Worm (Caenorhabditis elegans) whole organism, dauer: ENCODE measurements around the gene F28H6.8.

ENCODE experiments used
- unc-62 ChIP-seq: sonication (generic microtip); optimal IDR thresholded peaks from 2 replicates; lab custom pipeline; 2017; ENCODE audit warnings: missing biosample characterization, missing genetic modification reagents, missing genetic modification characterization

F28H6.8 gene

ce11 chrX:14140040-14140439, 5.9 kb upstream of the F28H6.8 start, which contains the start of gene nkat-1:
Gene nkat-1 (minus strand): TSS chrX:14140140.
- TF ChIP-seq unc-62 (GFP tag; lab: Kevin White, UChicago) = no peak

- no peak for TF ChIP-seq unc-62 (GFP tag; lab: Kevin White, UChicago)
Measured at ce11 chrX:14134883-14135282, 739 bp upstream of the F28H6.8 start.

- no peak for TF ChIP-seq unc-62 (GFP tag; lab: Kevin White, UChicago)
Measured at ce11 chrX:14132677-14133076, 1.5 kb downstream of the F28H6.8 start.

- TF ChIP-seq unc-62 (GFP tag; lab: Kevin White, UChicago) = no peak
Measured at ce11 chrX:14131476-14131875, 2.7 kb downstream of the F28H6.8 start.

- no peak for TF ChIP-seq unc-62 (GFP tag; lab: Kevin White, UChicago)
Measured at ce11 chrX:14127291-14127922, 6.7 kb downstream of the F28H6.8 start, which contains the start of gene F28H6.4. Gene F28H6.4 (plus strand): TSS chrX:14127872.

- TF ChIP-seq unc-62 (GFP tag; lab: Kevin White, UChicago) = no peak
Measured at ce11 chrX:14125870-14126269, 8.3 kb downstream of the F28H6.8 start, which contains the start of gene F28H6.6. Gene F28H6.6 (minus strand): TSS chrX:14125879.

- TF ChIP-seq unc-62 (GFP tag; lab: Kevin White, UChicago) = no peak
Measured at ce11 chrX:14118762-14119161, 15.4 kb downstream of the F28H6.8 start.

ce11 chrX:14115480-14116161, 18.5 kb downstream of the F28H6.8 start, which contains the start of gene F28H6.7:
Gene F28H6.7 (plus strand): TSS chrX:14116111.
- TF ChIP-seq unc-62 (GFP tag; lab: Kevin White, UChicago) = no peak

- TF ChIP-seq unc-62 (GFP tag; lab: Kevin White, UChicago) = no peak
Measured at ce11 chrX:14113347-14113746, 20.8 kb downstream of the F28H6.8 start, which contains the start of gene nhr-281. Gene nhr-281 (minus strand): TSS chrX:14113447.

- no peak for TF ChIP-seq unc-62 (GFP tag; lab: Kevin White, UChicago)
Measured at ce11 chrX:14108245-14108644, 25.9 kb downstream of the F28H6.8 start, which contains the start of gene F16B12.7. Gene F16B12.7 (plus strand): TSS chrX:14108545.

ce11 chrX:14102474-14102873, 31.7 kb downstream of the F28H6.8 start:
- no peak for TF ChIP-seq unc-62 (GFP tag; lab: Kevin White, UChicago)

ce11 chrX:14101986-14102385, 32.2 kb downstream of the F28H6.8 start, which contains the start of gene F16B12.6:
Gene F16B12.6 (plus strand): TSS chrX:14102316.
- no peak for TF ChIP-seq unc-62 (GFP tag; lab: Kevin White, UChicago)

- no peak for TF ChIP-seq unc-62 (GFP tag; lab: Kevin White, UChicago)
Measured at ce11 chrX:14098618-14099118, 35.5 kb downstream of the F28H6.8 start, which contains the start of gene F16B12.4. Gene F16B12.4 (minus strand): TSS chrX:14098668.

- TF ChIP-seq unc-62 (GFP tag; lab: Kevin White, UChicago) = no peak
Measured at ce11 chrX:14090990-14091389, 43.2 kb downstream of the F28H6.8 start.

ce11 chrX:14090089-14090488, 44.1 kb downstream of the F28H6.8 start, which contains the start of gene dsl-4:
Gene dsl-4 (plus strand): TSS chrX:14090389.
- no peak for TF ChIP-seq unc-62 (GFP tag; lab: Kevin White, UChicago)

- no peak for TF ChIP-seq unc-62 (GFP tag; lab: Kevin White, UChicago)
Measured at ce11 chrX:14085208-14085607, 48.9 kb downstream of the F28H6.8 start, which contains the start of gene F16B12.1. Gene F16B12.1 (plus strand): TSS chrX:14085508.
